Fruit fly (Drosophila melanogaster): ENCODE results near the gene CG1647.
A peak's percentile ranks its signal among the peaks of the same experiment; 100 is the strongest.

CG1647 gene

dm6 chr3R:28851966-28852377, 32.0 kb downstream of the CG1647 start (continued):
- TF ChIP-seq kni (GFP tag; optimal IDR thresholded peaks at IDR 0.05): no peak
- no peak for TF ChIP-seq cad (GFP tag; optimal IDR thresholded peaks at IDR 0.05)
- no peak for TF ChIP-seq CG15073 (GFP tag; optimal IDR thresholded peaks at IDR 0.05)
- TF ChIP-seq dmrt11E (tag; optimal IDR thresholded peaks at IDR 0.05): peak; percentile 41
- TF ChIP-seq crc (GFP tag; optimal IDR thresholded peaks at IDR 0.05): no peak
- TF ChIP-seq HLH54F (GFP tag; optimal IDR thresholded peaks at IDR 0.05): no peak
- no peak for TF ChIP-seq vnd (GFP tag; IDR thresholded peaks at IDR 0.05; ENCODE audit: partially characterized antibody)
- TF ChIP-seq CG6791 (GFP tag; IDR thresholded peaks at IDR 0.05; ENCODE audit: partially characterized antibody): no peak
- no peak for TF ChIP-seq caup (GFP tag; optimal IDR thresholded peaks at IDR 0.05; ENCODE audit: severe bottlenecking)
- TF ChIP-seq CG5245 (GFP tag; optimal IDR thresholded peaks at IDR 0.05): no peak
- TF ChIP-seq pros (GFP tag; optimal IDR thresholded peaks at IDR 0.05): no peak
- no peak for TF ChIP-seq NFAT (GFP tag; IDR thresholded peaks at IDR 0.05)
- no peak for TF ChIP-seq Dref (GFP tag; IDR thresholded peaks at IDR 0.05)
- no peak for TF ChIP-seq CG10147 (GFP tag; optimal IDR thresholded peaks at IDR 0.05)
- peak; percentile 41 for TF ChIP-seq Sox102F (GFP tag; optimal IDR thresholded peaks at IDR 0.05)
- TF ChIP-seq CG1603 (tag; optimal IDR thresholded peaks at IDR 0.05): no peak
- no peak for TF ChIP-seq grau (tag; optimal IDR thresholded peaks at IDR 0.05)
- no peak for TF ChIP-seq CG14014 (GFP tag; IDR thresholded peaks at IDR 0.05)
- no peak for TF ChIP-seq slou (GFP tag; optimal IDR thresholded peaks at IDR 0.05)
- TF ChIP-seq CG18599 (GFP tag; optimal IDR thresholded peaks at IDR 0.05): peak; percentile 15
- no peak for TF ChIP-seq dpn (GFP tag; optimal IDR thresholded peaks at IDR 0.05)
- TF ChIP-seq CoRest (tag; optimal IDR thresholded peaks at IDR 0.05): peak; percentile 33
- peak; percentile 16 for TF ChIP-seq Oli (tag; optimal IDR thresholded peaks at IDR 0.05)
- no peak for TF ChIP-seq CG17385 (GFP tag; optimal IDR thresholded peaks at IDR 0.05)
- TF ChIP-seq CG2678 (tag; optimal IDR thresholded peaks at IDR 0.05): peak; percentile 17
- no peak for TF ChIP-seq CG3847 (GFP tag; IDR thresholded peaks at IDR 0.05)
- no peak for TF ChIP-seq BEAF-32 (GFP tag; optimal IDR thresholded peaks at IDR 0.05)
- peak; percentile 16 for TF ChIP-seq az2 (GFP tag; optimal IDR thresholded peaks at IDR 0.05)
- no peak for TF ChIP-seq sima (GFP tag; optimal IDR thresholded peaks at IDR 0.05)
- TF ChIP-seq repo (GFP tag; optimal IDR thresholded peaks at IDR 0.05): no peak
- TF ChIP-seq ash1 (GFP tag; optimal IDR thresholded peaks at IDR 0.05): no peak
- TF ChIP-seq Nf-YA (GFP tag; IDR thresholded peaks at IDR 0.05): no peak
- no peak for TF ChIP-seq nom (GFP tag; optimal IDR thresholded peaks at IDR 0.05)
- TF ChIP-seq zf30C (GFP tag; optimal IDR thresholded peaks at IDR 0.05): peak; percentile 37
- TF ChIP-seq gfzf (GFP tag; optimal IDR thresholded peaks at IDR 0.05): no peak
- TF ChIP-seq bigmax (GFP tag; optimal IDR thresholded peaks at IDR 0.05): no peak
- no peak for TF ChIP-seq CG9609 (GFP tag; optimal IDR thresholded peaks at IDR 0.05)
- no peak for TF ChIP-seq jing (GFP tag; optimal IDR thresholded peaks at IDR 0.05)
- TF ChIP-seq CG3838 (GFP tag; optimal IDR thresholded peaks at IDR 0.05): no peak
- no peak for TF ChIP-seq CG8944 (GFP tag; optimal IDR thresholded peaks at IDR 0.05)
- TF ChIP-seq CG4404 (GFP tag; IDR thresholded peaks at IDR 0.05): no peak
- no peak for TF ChIP-seq HLH3B (GFP tag; IDR thresholded peaks at IDR 0.05)
- TF ChIP-seq CG4854 (GFP tag; optimal IDR thresholded peaks at IDR 0.05): no peak
- no peak for TF ChIP-seq CHES-1-like (GFP tag; optimal IDR thresholded peaks at IDR 0.05)
- no peak for TF ChIP-seq CG32772 (GFP tag; IDR thresholded peaks at IDR 0.05)
- TF ChIP-seq Aef1 (GFP tag; IDR thresholded peaks at IDR 0.05): no peak
- TF ChIP-seq sna (GFP tag; IDR thresholded peaks at IDR 0.05; ENCODE audit: partially characterized antibody): no peak
- no peak for TF ChIP-seq CG15601 (tag; optimal IDR thresholded peaks at IDR 0.05)
- TF ChIP-seq usp (GFP tag; optimal IDR thresholded peaks at IDR 0.05): no peak
- no peak for TF ChIP-seq Bteb2 (GFP tag; optimal IDR thresholded peaks at IDR 0.05)
- TF ChIP-seq Chrac-16 (GFP tag; optimal IDR thresholded peaks at IDR 0.05): no peak
- TF ChIP-seq D19A (tag; optimal IDR thresholded peaks at IDR 0.05): no peak
